Worm (Caenorhabditis elegans) whole organism, L1 larva: Measurements from ENCODE around the gene Y41G9A.5.

Experiments
- alr-1 ChIP-seq: fragments of 200-800 bp; sonication (Bioruptor generic); optimal IDR thresholded peaks from 2 replicates; lab custom pipeline; 2018; ENCODE audit warnings: borderline replicate concordance, mild to moderate bottlenecking, missing genetic modification characterization, missing compliant biosample characterization
- elt-2 ChIP-seq: sonication (generic microtip); optimal IDR thresholded peaks from 2 replicates; lab custom pipeline; 2016; ENCODE audit warnings: missing genetic modification characterization, mild to moderate bottlenecking, inconsistent platforms, missing compliant biosample characterization, missing genetic modification reagents
- grh-1 ChIP-seq: fragments of 200-800 bp; sonication (Bioruptor generic); IDR thresholded peaks from 2 replicates; pipeline ENCODE4 v1.3.6; 2022; ENCODE audit warnings: missing genetic modification reagents, missing genetic modification characterization, missing compliant biosample characterization
- lin-39 ChIP-seq: fragments of 150-350 bp; optimal IDR thresholded peaks from 2 replicates; lab custom pipeline; 2014; ENCODE audit warnings: missing biosample characterization, missing genetic modification reagents, missing genetic modification characterization
- nhr-11 ChIP-seq: fragments of 150-350 bp; optimal IDR thresholded peaks from 2 replicates; lab custom pipeline; 2014; ENCODE audit warnings: missing biosample characterization, missing genetic modification characterization
- nhr-20 ChIP-seq: sonication (generic microtip); optimal IDR thresholded peaks from 2 replicates; lab custom pipeline; 2016; ENCODE audit warnings: mild to moderate bottlenecking, missing genetic modification characterization, missing compliant biosample characterization
- nhr-237 ChIP-seq: fragments of 150-350 bp; optimal IDR thresholded peaks from 2 replicates; lab custom pipeline; 2014; ENCODE audit warnings: missing biosample characterization, missing genetic modification characterization
- pag-3 ChIP-seq: sonication (generic microtip); optimal IDR thresholded peaks from 2 replicates; lab custom pipeline; 2017; ENCODE audit warnings: missing genetic modification characterization, mild to moderate bottlenecking, missing compliant biosample characterization, antibody characterized with exemption, borderline replicate concordance; ENCODE audit not compliant: insufficient read depth

ce11 chrX:2898256-2898655 is 48.2 kb upstream of the Y41G9A.5 start, which contains the start of gene F52B10.3:
- TF ChIP-seq elt-2 (no peak), nhr-11 (no peak), nhr-237 (tag; lab: Kevin White, UChicago) (no peak), alr-1 (tag; lab: Kevin White, UChicago) (no peak), nhr-20 (no peak), pag-3 (tag; lab: Kevin White, UChicago) (no peak), grh-1 (GFP tag; lab: Robert Waterston, UW) (no peak), lin-39 (no peak)
